Fruit fly (Drosophila melanogaster): ENCODE measurements around the gene CG7330.

Gene CG7330

DNA sequence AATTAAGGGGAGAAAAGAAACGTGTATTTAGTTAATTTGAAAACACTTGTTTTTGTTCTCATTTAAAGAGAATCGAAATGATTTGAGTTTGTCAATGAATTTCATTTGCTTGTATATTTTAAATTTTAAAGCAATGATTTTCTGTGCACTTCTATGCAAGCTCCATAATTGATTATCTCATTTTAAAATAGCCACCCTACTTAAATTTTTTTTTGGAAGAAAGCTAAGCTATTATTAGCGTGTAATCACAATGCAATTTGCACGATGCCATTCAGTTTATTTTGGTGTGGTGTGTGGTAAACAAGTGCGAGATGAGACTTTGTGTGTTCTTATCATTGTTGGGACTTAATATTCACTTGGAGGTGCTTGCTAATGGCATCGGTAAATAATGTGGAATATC, 52.5 kb downstream of the CG7330 start, which contains the start of gene CG7320:
TSS of gene CG7320 (plus strand) at position 301 of the 400 bp plus-strand sequence.
- TF ChIP-seq noc (tag; optimal IDR thresholded peaks at IDR 0.05) = no peak

Data from whole organism, larva.